Fruit fly (Drosophila melanogaster) whole organism, embryonic: ENCODE results near the gene CNMa.

Experiments
- Awh ChIP-seq: fragments of 200-800 bp; sonication (Bioruptor generic); IDR thresholded peaks from 2 replicates; pipeline ENCODE4, ENCODE4 v1.3.6; 2022; ENCODE audit warnings: missing biosample characterization, missing genetic modification characterization
- CG10267 ChIP-seq: fragments of 200-800 bp; sonication (Bioruptor generic); optimal IDR thresholded peaks from 2 replicates; lab custom pipeline; 2018; ENCODE audit warnings: missing biosample characterization, mild to moderate bottlenecking, missing genetic modification characterization, moderate library complexity
- CG12155 ChIP-seq: fragments of 200-800 bp; sonication (Bioruptor generic); optimal IDR thresholded peaks from 3 replicates; lab custom pipeline; 2016; ENCODE audit warnings: missing biosample characterization, missing genetic modification characterization
- CG1647 ChIP-seq: fragments of 200-800 bp; sonication (Bioruptor generic); optimal IDR thresholded peaks from 3 replicates; lab custom pipeline; 2016; ENCODE audit warnings: missing biosample characterization, missing genetic modification characterization
- CG17186 ChIP-seq: fragments of 200-800 bp; sonication (Bioruptor generic); optimal IDR thresholded peaks from 3 replicates; lab custom pipeline; 2017; ENCODE audit warnings: missing biosample characterization, missing genetic modification reagents, missing genetic modification characterization
- CG17385 ChIP-seq: fragments of 200-800 bp; sonication (Bioruptor generic); optimal IDR thresholded peaks from 3 replicates; lab custom pipeline; 2018; ENCODE audit warnings: missing biosample characterization, mild to moderate bottlenecking, missing genetic modification characterization
- CG2678 ChIP-seq: fragments of 200-800 bp; sonication (Bioruptor generic); optimal IDR thresholded peaks from 3 replicates; lab custom pipeline; 2019; ENCODE audit warnings: missing biosample characterization, mild to moderate bottlenecking, missing genetic modification characterization, moderate library complexity
- CG30431 ChIP-seq: fragments of 200-800 bp; sonication (Bioruptor generic); optimal IDR thresholded peaks from 2 replicates; lab custom pipeline; 2017; ENCODE audit warnings: missing biosample characterization, missing genetic modification characterization
- CG3065 ChIP-seq: fragments of 200-800 bp; sonication (Bioruptor generic); optimal IDR thresholded peaks from 2 replicates; lab custom pipeline; 2016; ENCODE audit warnings: missing biosample characterization, missing genetic modification characterization
- CG34376 ChIP-seq: fragments of 200-800 bp; sonication (Bioruptor generic); optimal IDR thresholded peaks from 2 replicates; lab custom pipeline; 2018; ENCODE audit warnings: missing biosample characterization, mild to moderate bottlenecking, missing genetic modification characterization
- CG4282 ChIP-seq: fragments of 200-800 bp; sonication (Bioruptor generic); optimal IDR thresholded peaks from 2 replicates; lab custom pipeline; 2016; ENCODE audit warnings: missing biosample characterization, missing genetic modification characterization
- CG4360 ChIP-seq: fragments of 200-800 bp; sonication (Bioruptor generic); IDR thresholded peaks from 2 replicates; pipeline ENCODE4 v1.3.6; 2022; ENCODE audit warnings: missing biosample characterization, missing genetic modification characterization
- CG6813 ChIP-seq: fragments of 200-800 bp; sonication (Bioruptor generic); optimal IDR thresholded peaks from 2 replicates; lab custom pipeline; 2017; ENCODE audit warnings: missing biosample characterization, missing genetic modification characterization, mild to moderate bottlenecking, moderate library complexity, missing genetic modification reagents
- CG9215 ChIP-seq: fragments of 200-800 bp; sonication (Bioruptor generic); IDR thresholded peaks from 2 replicates; pipeline ENCODE4 v1.3.6; 2022; ENCODE audit warnings: missing biosample characterization, missing genetic modification characterization
- CkIIα-i1 ChIP-seq: fragments of 200-800 bp; sonication (Bioruptor generic); IDR thresholded peaks from 2 replicates; pipeline ENCODE4 v1.3.6; 2022; ENCODE audit warnings: missing biosample characterization, missing genetic modification characterization
- Dp ChIP-seq: fragments of 200-800 bp; sonication (Bioruptor generic); optimal IDR thresholded peaks from 2 replicates; lab custom pipeline; 2018; ENCODE audit warnings: missing biosample characterization, mild to moderate bottlenecking, missing genetic modification characterization, moderate library complexity
- Eip74EF ChIP-seq, 2 experiments: fragments of 200-800 bp in 1 of 2; fragments of >200 bp in 1 of 2; sonication (Bioruptor generic) in 1 of 2; optimal IDR thresholded peaks; 2 replicates each; lab custom pipeline; 2017 to 2019; ENCODE audit warnings: missing biosample characterization in 2 of 2, missing genetic modification characterization in 2 of 2, mild to moderate bottlenecking in 1 of 2, moderate library complexity in 1 of 2
- Fer1 ChIP-seq: fragments of 200-800 bp; sonication (Bioruptor generic); optimal IDR thresholded peaks from 2 replicates; lab custom pipeline; 2017; ENCODE audit warnings: missing biosample characterization, mild to moderate bottlenecking, missing genetic modification characterization
- GATAe ChIP-seq: fragments of 200-800 bp; sonication (Bioruptor generic); conservative IDR thresholded peaks from 2 replicates; pipeline ENCODE4 v1.3.6; 2022; ENCODE audit warnings: missing biosample characterization, missing genetic modification characterization
- Hand ChIP-seq: fragments of 200-800 bp; sonication (Bioruptor generic); optimal IDR thresholded peaks from 2 replicates; lab custom pipeline; 2017; ENCODE audit warnings: mild to moderate bottlenecking, missing biosample characterization, missing genetic modification reagents, missing genetic modification characterization
- HmgZ ChIP-seq: fragments of 200-800 bp; sonication (Bioruptor generic); optimal IDR thresholded peaks from 2 replicates; lab custom pipeline; 2018; ENCODE audit warnings: missing biosample characterization, mild to moderate bottlenecking, missing genetic modification characterization
- Kr ChIP-seq: fragments of 200-800 bp; sonication (Bioruptor generic); optimal IDR thresholded peaks from 2 replicates; lab custom pipeline; 2017; ENCODE audit warnings: missing biosample characterization, mild to moderate bottlenecking, missing genetic modification characterization
- Max ChIP-seq: fragments of 200-800 bp; sonication (Bioruptor generic); optimal IDR thresholded peaks from 2 replicates; lab custom pipeline; 2016; ENCODE audit warnings: missing biosample characterization, mild to moderate bottlenecking, missing genetic modification characterization
- Med ChIP-seq: fragments of 200-800 bp; sonication (Bioruptor generic); peaks from one replicate; lab custom pipeline; 2016; ENCODE audit warnings: missing biosample characterization, missing genetic modification characterization, mild to moderate bottlenecking, inconsistent platforms, moderate library complexity
- Mes4 ChIP-seq: fragments of 200-800 bp; sonication (Bioruptor generic); optimal IDR thresholded peaks from 2 replicates; lab custom pipeline; 2016; ENCODE audit warnings: missing biosample characterization, missing genetic modification characterization
- Ptx1 ChIP-seq: fragments of 200-800 bp; sonication (Bioruptor generic); IDR thresholded peaks from 2 replicates; pipeline ENCODE4 v1.3.6; 2022; ENCODE audit warnings: missing biosample characterization, missing genetic modification characterization
- Ravus ChIP-seq: fragments of 200-800 bp; sonication (Bioruptor generic); IDR thresholded peaks from 2 replicates; pipeline ENCODE4 v1.3.6; 2022; ENCODE audit warnings: missing biosample characterization, missing genetic modification characterization
- Sox100B ChIP-seq: fragments of 200-800 bp; sonication (Bioruptor generic); optimal IDR thresholded peaks from 3 replicates; lab custom pipeline; 2018; ENCODE audit warnings: missing biosample characterization, mild to moderate bottlenecking, missing genetic modification characterization
- Vsx1 ChIP-seq: fragments of 200-800 bp; sonication (Bioruptor generic); optimal IDR thresholded peaks from 2 replicates; lab custom pipeline; 2017; ENCODE audit warnings: missing biosample characterization, mild to moderate bottlenecking, missing genetic modification characterization, missing genetic modification reagents
- YL-1 ChIP-seq: fragments of 200-800 bp; sonication (Bioruptor generic); optimal IDR thresholded peaks from 3 replicates; lab custom pipeline; 2017; ENCODE audit warnings: missing biosample characterization, mild to moderate bottlenecking, missing genetic modification characterization
- al ChIP-seq: fragments of 200-800 bp; sonication (Bioruptor generic); IDR thresholded peaks from 2 replicates; pipeline ENCODE4 v1.3.6; 2022; ENCODE audit warnings: missing biosample characterization, missing genetic modification characterization
- bowl ChIP-seq: fragments of 200-800 bp; sonication (Bioruptor generic); IDR thresholded peaks from 2 replicates; pipeline ENCODE4 v1.3.6; 2022; ENCODE audit warnings: missing biosample characterization, missing genetic modification characterization
- br ChIP-seq: fragments of >200 bp; optimal IDR thresholded peaks from 2 replicates; lab custom pipeline; 2017
- btn ChIP-seq: fragments of 200-800 bp; sonication (Bioruptor generic); optimal IDR thresholded peaks from 2 replicates; lab custom pipeline; 2016; ENCODE audit warnings: missing biosample characterization, missing genetic modification characterization
- crc ChIP-seq: fragments of 200-800 bp; sonication (Bioruptor generic); optimal IDR thresholded peaks from 2 replicates; lab custom pipeline; 2016; ENCODE audit warnings: missing biosample characterization, missing genetic modification characterization
- emc ChIP-seq: fragments of 200-800 bp; sonication (Bioruptor generic); optimal IDR thresholded peaks from 2 replicates; lab custom pipeline; 2016; ENCODE audit warnings: missing biosample characterization, missing genetic modification characterization
- fd3F ChIP-seq: fragments of 200-800 bp; sonication (Bioruptor generic); optimal IDR thresholded peaks from 2 replicates; lab custom pipeline; 2018; ENCODE audit warnings: missing biosample characterization, mild to moderate bottlenecking, missing genetic modification characterization, moderate library complexity
- kay ChIP-seq: fragments of 200-800 bp; sonication (Bioruptor generic); optimal IDR thresholded peaks from 2 replicates; lab custom pipeline; 2016; ENCODE audit warnings: missing biosample characterization, missing genetic modification characterization
- lola ChIP-seq, 3 experiments: fragments of >200 bp in 2 of 3; fragments of 200-800 bp in 1 of 3; sonication (Bioruptor generic) in 1 of 3; optimal IDR thresholded peaks; 2 replicates each; lab custom pipeline; 2017 to 2019; ENCODE audit warnings: missing biosample characterization in 3 of 3, missing genetic modification characterization in 3 of 3, mild to moderate bottlenecking in 1 of 3, moderate library complexity in 1 of 3
- luna ChIP-seq: fragments of 200-800 bp; sonication (Bioruptor generic); optimal IDR thresholded peaks from 2 replicates; lab custom pipeline; 2016; ENCODE audit warnings: missing biosample characterization, missing genetic modification characterization
- mld ChIP-seq: fragments of 200-800 bp; sonication (Bioruptor generic); IDR thresholded peaks from 3 replicates; pipeline ENCODE4 v1.3.6; 2022; ENCODE audit warnings: missing biosample characterization, missing genetic modification characterization; ENCODE audit not compliant: partially characterized antibody
- onecut ChIP-seq: fragments of 200-800 bp; sonication (Bioruptor generic); IDR thresholded peaks from 2 replicates; pipeline ENCODE4 v1.3.6; 2022; ENCODE audit warnings: missing biosample characterization, missing genetic modification characterization
- pum ChIP-seq: fragments of 200-800 bp; sonication (Bioruptor generic); optimal IDR thresholded peaks from 2 replicates; lab custom pipeline; 2016; ENCODE audit warnings: missing biosample characterization, missing genetic modification characterization
- repo ChIP-seq: fragments of 200-800 bp; sonication (Bioruptor generic); optimal IDR thresholded peaks from 2 replicates; lab custom pipeline; 2016; ENCODE audit warnings: missing biosample characterization, missing genetic modification characterization
- salm ChIP-seq: fragments of 200-800 bp; sonication (Bioruptor generic); optimal IDR thresholded peaks from 2 replicates; lab custom pipeline; 2018; ENCODE audit warnings: missing biosample characterization, mild to moderate bottlenecking, missing genetic modification characterization
- schlank ChIP-seq: fragments of 200-800 bp; sonication (Bioruptor generic); optimal IDR thresholded peaks from 2 replicates; lab custom pipeline; 2018; ENCODE audit warnings: missing biosample characterization, mild to moderate bottlenecking, missing genetic modification characterization
- sna ChIP-seq: fragments of 200-800 bp; sonication (Bioruptor generic); IDR thresholded peaks from 2 replicates; pipeline ENCODE4 v1.3.6; 2022; ENCODE audit warnings: missing biosample characterization, missing genetic modification characterization; ENCODE audit not compliant: partially characterized antibody
- sob ChIP-seq: fragments of 200-800 bp; sonication (Bioruptor generic); IDR thresholded peaks from 2 replicates; pipeline ENCODE4 v1.3.6; 2022; ENCODE audit warnings: missing biosample characterization, missing genetic modification characterization
- wdn ChIP-seq: fragments of 200-800 bp; sonication (Bioruptor generic); IDR thresholded peaks from 2 replicates; pipeline ENCODE4 v1.3.6; 2022; ENCODE audit warnings: missing biosample characterization, missing genetic modification characterization
- zf30C ChIP-seq: fragments of 200-800 bp; sonication (Bioruptor generic); optimal IDR thresholded peaks from 3 replicates; lab custom pipeline; 2018; ENCODE audit warnings: missing biosample characterization, mild to moderate bottlenecking, missing genetic modification characterization
- zfh1 ChIP-seq: fragments of 200-800 bp; sonication (Bioruptor generic); IDR thresholded peaks from 3 replicates; pipeline ENCODE4 v1.3.6; 2022; ENCODE audit warnings: missing biosample characterization, missing genetic modification characterization

CNMa gene

dm6 chr3L:1876215-1876625 lies 20.8 kb upstream of the CNMa start, which contains the start of gene dre4 (continued):
- TF ChIP-seq CG6813 (GFP tag; lab: Kevin White, UChicago) (no peak), Ravus (no peak; the same call in 1 of the 2 replicates), Max (GFP tag; lab: Kevin White, UChicago) (peak; percentile 65), wdn (GFP tag; lab: Robert Waterston, UW) (0 out of 2 replicates have a peak, but pooled peaks have one; percentile 33), CG12155 (GFP tag; lab: Kevin White, UChicago) (peak; percentile 68), Fer1 (GFP tag; lab: Kevin White, UChicago) (peak; percentile 80), CG30431 (GFP tag; lab: Kevin White, UChicago) (peak; percentile 41), HmgZ (tag; lab: Kevin White, UChicago) (peak; percentile 84), Kr (GFP tag; lab: Kevin White, UChicago) (no peak), CG4360 (GFP tag; lab: Robert Waterston, UW) (no peak), luna (peak; percentile 42), lola (GFP tag; optimal IDR thresholded peaks at IDR 0.05; lab: Kevin White, UChicago) (peak in 1 of 3 experiments; percentile 49), Ptx1 (peak; percentile 72), sna (GFP tag; lab: Robert Waterston, UW) (peak; percentile 37; the same call in 1 of the 2 replicates), CG17186 (peak; percentile 77), emc (GFP tag; lab: Kevin White, UChicago) (no peak), CG4282 (GFP tag; lab: Kevin White, UChicago) (peak; percentile 8), crc (GFP tag; lab: Kevin White, UChicago) (peak; percentile 50), kay (peak; percentile 46), Hand (GFP tag; lab: Kevin White, UChicago) (no peak), schlank (tag; lab: Kevin White, UChicago) (peak; percentile 29), Dp (GFP tag; lab: Kevin White, UChicago) (peak; percentile 81), CG9215 (GFP tag; lab: Robert Waterston, UW) (peak; percentile 32; the same call in 1 of the 2 replicates), salm (peak; percentile 45), Mes4 (GFP tag; lab: Kevin White, UChicago) (peak; percentile 52), bowl (GFP tag; lab: Robert Waterston, UW) (no peak), CG1647 (GFP tag; lab: Kevin White, UChicago) (peak; percentile 55), CG2678 (tag; lab: Kevin White, UChicago) (peak; percentile 74), zfh1 (GFP tag; lab: Robert Waterston, UW) (peak; percentile 78), btn (peak; percentile 20), repo (GFP tag; lab: Kevin White, UChicago) (peak; percentile 34), Sox100B (GFP tag; lab: Kevin White, UChicago) (no peak), fd3F (GFP tag; lab: Kevin White, UChicago) (peak; percentile 34), pum (peak; percentile 55), Vsx1 (GFP tag; lab: Kevin White, UChicago) (no peak), mld (GFP tag; lab: Robert Waterston, UW) (no peak), YL-1 (GFP tag; lab: Kevin White, UChicago) (peak; percentile 68), sob (GFP tag; lab: Robert Waterston, UW) (peak; percentile 66; the same call in 1 of the 2 replicates), CG34376 (GFP tag; lab: Kevin White, UChicago) (peak; percentile 49), CG3065 (GFP tag; lab: Kevin White, UChicago) (peak; percentile 42), CkIIα-i1 (GFP tag; lab: Robert Waterston, UW) (no peak), CG10267 (tag; lab: Kevin White, UChicago) (peak; percentile 66), zf30C (GFP tag; lab: Kevin White, UChicago) (peak; percentile 95), al (GFP tag; lab: Robert Waterston, UW) (peak; percentile 53), Eip74EF (GFP tag; optimal IDR thresholded peaks at IDR 0.05; lab: Kevin White, UChicago) (no peak), Awh (peak; percentile 58; the same call in 1 of the 2 replicates), Med (GFP tag; lab: Kevin White, UChicago) (peak; percentile 91), onecut (GFP tag; lab: Robert Waterston, UW) (peak; percentile 40; the same call in 1 of the 2 replicates), br (no peak), CG17385 (GFP tag; lab: Kevin White, UChicago) (peak; percentile 98), GATAe (GFP tag; lab: Robert Waterston, UW) (no peak)
